Worm (Caenorhabditis elegans) whole organism, L4 larva: Measurements from ENCODE around the gene tmem-17.

Source experiments
- F10B5.3 ChIP-seq: sonication (generic microtip); optimal IDR thresholded peaks from 2 replicates; lab custom pipeline; 2016; ENCODE audit warnings: mild to moderate bottlenecking, missing genetic modification characterization, missing compliant biosample characterization
- F37D6.2 ChIP-seq: sonication (generic microtip); optimal IDR thresholded peaks from 2 replicates; lab custom pipeline; 2016; ENCODE audit warnings: mild to moderate bottlenecking, missing genetic modification characterization, missing compliant biosample characterization
- aha-1 ChIP-seq: fragments of 150-350 bp; peaks from one replicate; lab custom pipeline; 2014; ENCODE audit warnings: missing biosample characterization, missing genetic modification characterization
- arid-1 ChIP-seq: fragments of 200-800 bp; sonication (Bioruptor generic); conservative IDR thresholded peaks from 2 replicates; pipeline ENCODE4 v1.3.6; 2022; ENCODE audit warnings: missing genetic modification reagents, missing genetic modification characterization, missing compliant biosample characterization
- ceh-20 ChIP-seq: fragments of 200-800 bp; sonication (Bioruptor generic); IDR thresholded peaks from 2 replicates; pipeline ENCODE4 v1.3.6; 2022; ENCODE audit warnings: missing genetic modification reagents, missing genetic modification characterization, missing compliant biosample characterization
- ceh-44 ChIP-seq: fragments of 200-800 bp; sonication (Bioruptor generic); IDR thresholded peaks from 2 replicates; pipeline ENCODE4 v1.3.6; 2022; ENCODE audit warnings: missing genetic modification reagents, missing genetic modification characterization, missing compliant biosample characterization
- cey-2 ChIP-seq: sonication (generic microtip); optimal IDR thresholded peaks from 3 replicates; lab custom pipeline; 2017; ENCODE audit warnings: missing genetic modification characterization, mild to moderate bottlenecking, missing compliant biosample characterization, antibody characterized with exemption, borderline replicate concordance; ENCODE audit not compliant: insufficient read depth
- daf-12 ChIP-seq: fragments of 150-350 bp; optimal IDR thresholded peaks from 2 replicates; lab custom pipeline; 2014; ENCODE audit warnings: missing biosample characterization, missing genetic modification reagents, missing genetic modification characterization
- daf-16 ChIP-seq, 3 experiments: sonication (generic microtip); optimal IDR thresholded peaks; 2 replicates each; lab custom pipeline; 2016 to 2017; ENCODE audit warnings: missing genetic modification characterization in 3 of 3, missing genetic modification reagents in 3 of 3, mild to moderate bottlenecking in 2 of 3, missing compliant biosample characterization in 2 of 3, missing biosample characterization in 1 of 3, moderate library complexity in 1 of 3
- daf-8 ChIP-seq: fragments of 200-800 bp; sonication (Bioruptor generic); IDR thresholded peaks from 2 replicates; pipeline ENCODE4 v1.3.6; 2022; ENCODE audit warnings: missing genetic modification characterization, missing compliant biosample characterization
- dmd-8 ChIP-seq: fragments of 200-800 bp; sonication (Bioruptor generic); IDR thresholded peaks from 2 replicates; pipeline ENCODE4 v1.3.6; 2022; ENCODE audit warnings: missing genetic modification characterization, missing compliant biosample characterization
- fkh-10 ChIP-seq: fragments of 150-350 bp; optimal IDR thresholded peaks from 2 replicates; lab custom pipeline; 2014; ENCODE audit warnings: missing biosample characterization, missing genetic modification reagents, missing genetic modification characterization
- hlh-11 ChIP-seq: fragments of 200-800 bp; sonication (Bioruptor generic); optimal IDR thresholded peaks from 2 replicates; lab custom pipeline; 2018; ENCODE audit warnings: mild to moderate bottlenecking, missing genetic modification characterization, missing compliant biosample characterization
- hlh-30 ChIP-seq: sonication (generic microtip); optimal IDR thresholded peaks from 2 replicates; lab custom pipeline; 2017; ENCODE audit warnings: antibody characterized with exemption, mild to moderate bottlenecking, missing genetic modification characterization, missing compliant biosample characterization; ENCODE audit not compliant: insufficient read depth
- lin-38 ChIP-seq: fragments of 200-800 bp; sonication (Bioruptor generic); IDR thresholded peaks from 2 replicates; pipeline ENCODE4 v1.3.6; 2022; ENCODE audit warnings: missing genetic modification reagents, missing genetic modification characterization, missing compliant biosample characterization
- lsy-2 ChIP-seq, 2 experiments: fragments of 150-350 bp in 1 of 2; sonication (generic microtip) in 1 of 2; optimal IDR thresholded peaks; 2 replicates each; lab custom pipeline; 2014 to 2017; ENCODE audit warnings: missing biosample characterization in 2 of 2, missing genetic modification characterization in 2 of 2
- mep-1 ChIP-seq: fragments of 150-350 bp; sonication (generic microtip); optimal IDR thresholded peaks from 3 replicates; lab custom pipeline; 2014; ENCODE audit warnings: missing biosample characterization, missing genetic modification characterization
- nhr-28 ChIP-seq: fragments of 150-350 bp; optimal IDR thresholded peaks from 2 replicates; lab custom pipeline; 2014; ENCODE audit warnings: missing biosample characterization, missing genetic modification characterization
- nhr-41 ChIP-seq: fragments of 200-800 bp; sonication (Bioruptor generic); IDR thresholded peaks from 2 replicates; pipeline ENCODE4 v1.3.6; 2022; ENCODE audit warnings: missing genetic modification reagents, missing genetic modification characterization, missing compliant biosample characterization
- pha-4 ChIP-seq, 2 experiments: fragments of 150-350 bp in 1 of 2; fragments of 200-800 bp in 1 of 2; sonication (Bioruptor generic) in 1 of 2; IDR thresholded peaks in 1 of 2; optimal IDR thresholded peaks in 1 of 2; 2 replicates each; pipeline versions ENCODE4 v1.3.6 to Lab custom; 2014 to 2022; ENCODE audit warnings: missing genetic modification characterization in 2 of 2, missing genetic modification reagents in 2 of 2, missing biosample characterization in 1 of 2, missing compliant biosample characterization in 1 of 2
- php-3 ChIP-seq: fragments of 200-800 bp; sonication (Bioruptor generic); IDR thresholded peaks from 2 replicates; pipeline ENCODE4 v1.3.6; 2022; ENCODE audit warnings: missing genetic modification reagents, missing genetic modification characterization, missing compliant biosample characterization
- pqm-1 ChIP-seq: sonication (generic microtip); optimal IDR thresholded peaks from 2 replicates; lab custom pipeline; 2017; ENCODE audit warnings: missing biosample characterization, missing genetic modification characterization
- rbr-2 ChIP-seq: sonication (generic microtip); optimal IDR thresholded peaks from 2 replicates; lab custom pipeline; 2016; ENCODE audit warnings: missing genotype, missing genetic modification characterization, missing compliant biosample characterization
- sdz-12 ChIP-seq: fragments of 200-800 bp; sonication (Bioruptor generic); optimal IDR thresholded peaks from 2 replicates; lab custom pipeline; 2018; ENCODE audit warnings: mild to moderate bottlenecking, missing genetic modification characterization, missing compliant biosample characterization
- snpc-1.2 ChIP-seq: fragments of 200-800 bp; sonication (Bioruptor generic); IDR thresholded peaks from 2 replicates; pipeline ENCODE4 v1.3.6; 2022; ENCODE audit warnings: missing genetic modification reagents, missing genetic modification characterization, missing compliant biosample characterization
- unc-130 ChIP-seq: sonication (generic microtip); optimal IDR thresholded peaks from 2 replicates; lab custom pipeline; 2016; ENCODE audit warnings: missing genetic modification reagents, missing genetic modification characterization, missing compliant biosample characterization
- unc-39 ChIP-seq: sonication (generic microtip); optimal IDR thresholded peaks from 2 replicates; lab custom pipeline; 2017; ENCODE audit warnings: missing biosample characterization, missing genetic modification characterization
- unc-62 ChIP-seq, 3 experiments: fragments of 150-350 bp in 1 of 3; sonication (generic microtip); optimal IDR thresholded peaks in 2 of 3; peaks in 1 of 3; 1 replicate in 1 of 3; 2 replicates in 2 of 3; lab custom pipeline; 2014 to 2017; ENCODE audit warnings: missing biosample characterization in 3 of 3, missing genetic modification characterization in 3 of 3, missing genetic modification reagents in 3 of 3, missing genotype in 1 of 3
- zip-11 ChIP-seq: fragments of 200-800 bp; sonication (Bioruptor generic); IDR thresholded peaks from 2 replicates; pipeline ENCODE4 v1.3.6; 2022; ENCODE audit warnings: missing genetic modification characterization, missing compliant biosample characterization
- zip-2 ChIP-seq: fragments of 150-350 bp; optimal IDR thresholded peaks from 2 replicates; lab custom pipeline; 2014; ENCODE audit warnings: missing biosample characterization, missing genetic modification characterization
- ztf-7 ChIP-seq: fragments of 150-350 bp; optimal IDR thresholded peaks from 2 replicates; lab custom pipeline; 2014; ENCODE audit warnings: missing biosample characterization, missing genetic modification characterization

The tmem-17 gene

DNA sequence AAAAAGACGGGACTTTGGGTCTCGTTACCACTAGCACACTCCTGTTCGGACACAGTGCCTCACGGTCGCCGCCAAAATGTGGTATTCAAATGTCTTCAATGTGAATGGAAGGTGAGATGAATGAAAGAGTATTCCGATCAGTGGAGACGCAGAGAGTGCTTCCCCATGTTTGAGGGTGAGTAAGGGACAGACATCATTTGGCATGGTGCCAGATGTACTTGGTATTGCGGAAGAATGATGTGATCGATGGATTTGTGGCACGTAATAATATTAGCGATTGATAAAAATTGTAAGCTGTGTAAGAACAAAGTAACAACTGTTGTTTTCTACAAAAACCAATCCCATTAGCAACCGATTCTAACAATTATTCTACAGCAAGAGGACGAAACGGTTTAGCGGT is 38.0 kb upstream of the tmem-17 start:
- TF ChIP-seq unc-62 (GFP tag; optimal IDR thresholded peaks at IDR 0.05 in 1 of 2; lab: Kevin White, UChicago) (peak in 1 of 2 experiments; percentile 95), unc-62 (tag; optimal IDR thresholded peaks at IDR 0.05; lab: Kevin White, UChicago) (no peak), pha-4 (GFP tag; IDR thresholded peaks at IDR 0.05; lab: Robert Waterston, UW) (no peak), pha-4 (tag; optimal IDR thresholded peaks at IDR 0.05; lab: Kevin White, UChicago) (no peak)

- TF ChIP-seq aha-1 (tag; lab: Kevin White, UChicago) (peak; percentile 97), unc-62 (GFP tag; optimal IDR thresholded peaks at IDR 0.05 in 1 of 2; lab: Kevin White, UChicago) (peak in 1 of 2 experiments; percentile 57), unc-62 (tag; optimal IDR thresholded peaks at IDR 0.05; lab: Kevin White, UChicago) (no peak), cey-2 (tag; lab: Kevin White, UChicago) (no peak)
- TF ChIP-seq, all 104 proteins: peak for 2
Observed at ce11 chrIII:7034252-7035223, 35.5 kb upstream of the tmem-17 start.

ce11 chrIII:7045643-7046042 is 24.4 kb upstream of the tmem-17 start, which contains the start of gene R01H2.7:
R01H2.7 (minus strand) TSS chrIII:7045743.
- no peak for TF ChIP-seq nhr-41 (GFP tag; lab: Robert Waterston, UW)
- no peak for TF ChIP-seq ceh-20 (GFP tag; lab: Robert Waterston, UW)
- no peak for TF ChIP-seq daf-16 (GFP tag; optimal IDR thresholded peaks at IDR 0.05; lab: Kevin White, UChicago)
- TF ChIP-seq daf-16 (tag; optimal IDR thresholded peaks at IDR 0.05; lab: Kevin White, UChicago): no peak
- TF ChIP-seq F37D6.2 (tag; lab: Kevin White, UChicago): no peak
- no peak for TF ChIP-seq daf-12
- TF ChIP-seq mep-1 (tag; lab: Kevin White, UChicago): no peak
- TF ChIP-seq hlh-30: no peak
- no peak for TF ChIP-seq rbr-2 (tag; lab: Kevin White, UChicago)
- no peak for TF ChIP-seq daf-8 (GFP tag; lab: Robert Waterston, UW)
- TF ChIP-seq hlh-11 (tag; lab: Kevin White, UChicago): no peak
- TF ChIP-seq arid-1 (GFP tag; lab: Robert Waterston, UW): no peak
- TF ChIP-seq zip-11 (GFP tag; lab: Robert Waterston, UW): no peak
- TF ChIP-seq zip-2 (tag; lab: Kevin White, UChicago): no peak
- no peak for TF ChIP-seq dmd-8 (GFP tag; lab: Robert Waterston, UW)

- no peak for TF ChIP-seq nhr-28 (tag; lab: Kevin White, UChicago)
- no peak for TF ChIP-seq snpc-1.2 (GFP tag; lab: Robert Waterston, UW)
- TF ChIP-seq F10B5.3 (tag; lab: Kevin White, UChicago): no peak
- TF ChIP-seq ceh-44 (GFP tag; lab: Robert Waterston, UW): no peak
- no peak for TF ChIP-seq daf-12
Observed at ce11 chrIII:7056241-7056640, 13.8 kb upstream of the tmem-17 start, which contains the start of gene R01H2.2. R01H2.2 (plus strand) TSS chrIII:7056541.

DNA sequence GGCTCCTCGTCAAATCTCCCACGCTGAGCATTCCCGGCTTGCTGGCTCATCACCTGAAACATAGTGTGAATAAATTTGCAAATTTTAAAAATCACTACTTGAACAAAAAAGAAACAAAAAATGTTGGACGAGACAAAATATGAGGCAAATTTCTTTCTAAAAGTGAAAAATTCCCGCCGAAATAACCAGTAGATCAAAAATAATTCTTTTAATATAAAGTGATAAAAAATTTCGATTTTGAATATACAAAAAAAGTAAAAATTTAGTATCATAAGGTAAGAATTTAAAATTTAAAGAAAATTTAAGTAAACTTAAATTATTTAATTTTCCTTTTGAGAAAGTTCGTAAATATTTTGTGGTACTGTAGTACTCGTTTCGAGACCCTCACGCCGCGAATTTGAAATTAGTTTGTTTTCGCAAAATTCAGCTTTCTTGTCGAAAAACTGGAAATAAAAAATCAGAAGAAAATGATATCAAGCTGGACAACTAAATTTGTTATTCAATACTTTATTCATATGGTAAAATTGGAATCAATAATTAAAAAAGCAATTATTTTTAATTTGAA is 9.5 kb upstream of the tmem-17 start, which contains the start of gene egg-2:
Gene egg-2 (minus strand): TSS at position 53 of the 565 bp plus-strand sequence.
- TF ChIP-seq sdz-12 (GFP tag; lab: Kevin White, UChicago) (no peak), hlh-30 (no peak), lin-38 (GFP tag; lab: Robert Waterston, UW) (no peak), pqm-1 (no peak), ceh-44 (GFP tag; lab: Robert Waterston, UW) (no peak), unc-39 (tag; lab: Kevin White, UChicago) (no peak), lsy-2 (tag; optimal IDR thresholded peaks at IDR 0.05; lab: Kevin White, UChicago) (no peak), php-3 (no peak), ztf-7 (tag; lab: Kevin White, UChicago) (no peak), unc-130 (GFP tag; lab: Kevin White, UChicago) (no peak), fkh-10 (GFP tag; lab: Kevin White, UChicago) (no peak)
